Worm (Caenorhabditis elegans) whole organism, L4/young adult: ENCODE measurements around the gene lgc-12.

Experiments used
- W03F9.2 ChIP-seq: fragments of 150-350 bp; optimal IDR thresholded peaks from 2 replicates; lab custom pipeline; 2014; ENCODE audit warnings: missing biosample characterization, missing genetic modification characterization
- dao-5 ChIP-seq: sonication (generic microtip); optimal IDR thresholded peaks from 2 replicates; lab custom pipeline; 2016; ENCODE audit warnings: missing genotype, missing genetic modification characterization, moderate library complexity, missing compliant biosample characterization
- him-1 ChIP-seq: sonication (generic microtip); optimal IDR thresholded peaks from 2 replicates; lab custom pipeline; 2016; ENCODE audit warnings: missing genotype, missing genetic modification reagents, missing genetic modification characterization, missing compliant biosample characterization

DNA sequence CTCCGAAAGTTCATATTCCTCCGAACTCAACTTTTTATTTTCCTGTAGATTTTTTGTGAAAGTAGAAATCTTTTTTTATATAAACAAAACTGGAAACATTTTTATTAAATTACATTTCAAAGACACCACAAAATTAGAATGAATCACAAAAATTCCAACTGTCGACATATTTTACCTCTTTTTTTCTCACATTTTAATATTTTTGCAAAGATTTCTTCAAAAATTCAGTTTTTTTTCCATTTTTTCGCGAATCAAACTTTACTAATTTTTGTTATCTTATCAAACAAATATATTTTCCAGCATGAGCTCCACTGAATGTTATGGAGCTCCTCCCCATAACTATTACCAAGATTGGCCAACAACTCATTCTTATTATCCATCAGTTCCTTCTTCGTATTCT is 6.6 kb upstream of the lgc-12 start, which contains the start of gene ceh-13:
- no peak for TF ChIP-seq dao-5 (tag; lab: Kevin White, UChicago)
- no peak for TF ChIP-seq him-1 (tag; lab: Kevin White, UChicago)
- no peak for TF ChIP-seq W03F9.2 (tag; lab: Kevin White, UChicago)
